Worm (Caenorhabditis elegans) whole organism, midembryonic: ENCODE data around the gene ftr-1.

Experiments used
- T22C8.4 ChIP-seq: fragments of 200-800 bp; sonication (Bioruptor generic); IDR thresholded peaks from 2 replicates; pipeline ENCODE4 v1.3.6; 2022; ENCODE audit warnings: missing genetic modification characterization, missing compliant biosample characterization
- cog-1 ChIP-seq: sonication (generic microtip); optimal IDR thresholded peaks from 2 replicates; lab custom pipeline; 2016; ENCODE audit warnings: missing genetic modification characterization, missing compliant biosample characterization
- flt-1 ChIP-seq: fragments of 200-800 bp; sonication (Bioruptor generic); IDR thresholded peaks from 2 replicates; pipeline ENCODE4 v1.3.6; 2022; ENCODE audit warnings: missing genetic modification characterization, missing compliant biosample characterization
- klf-2 ChIP-seq: fragments of 200-800 bp; sonication (Bioruptor generic); conservative IDR thresholded peaks from 2 replicates; pipeline ENCODE4 v1.3.6; 2022; ENCODE audit warnings: missing genetic modification reagents, missing genetic modification characterization, missing compliant biosample characterization
- med-1 ChIP-seq: sonication (generic microtip); optimal IDR thresholded peaks from 2 replicates; lab custom pipeline; 2017; ENCODE audit warnings: missing genetic modification characterization, mild to moderate bottlenecking, missing compliant biosample characterization, antibody characterized with exemption, missing genetic modification reagents; ENCODE audit not compliant: insufficient read depth
- ref-1 ChIP-seq: fragments of 200-800 bp; sonication (Bioruptor generic); conservative IDR thresholded peaks from 2 replicates; pipeline ENCODE4 v1.3.6; 2022; ENCODE audit warnings: missing genetic modification reagents, missing genetic modification characterization, missing compliant biosample characterization
- tab-1 ChIP-seq: fragments of 200-800 bp; sonication (Bioruptor generic); IDR thresholded peaks from 2 replicates; pipeline ENCODE4 v1.3.6; 2022; ENCODE audit warnings: missing genetic modification characterization, missing compliant biosample characterization
- ztf-23 ChIP-seq: fragments of 200-800 bp; sonication (Bioruptor generic); IDR thresholded peaks from 2 replicates; pipeline ENCODE4 v1.3.6; 2022; ENCODE audit warnings: missing genetic modification reagents, missing genetic modification characterization, missing compliant biosample characterization
- ztf-29 ChIP-seq: fragments of 200-800 bp; sonication (Bioruptor generic); IDR thresholded peaks from 2 replicates; pipeline ENCODE4 v1.3.6; 2022; ENCODE audit warnings: missing genetic modification reagents, missing genetic modification characterization, missing compliant biosample characterization

The ftr-1 gene

DNA sequence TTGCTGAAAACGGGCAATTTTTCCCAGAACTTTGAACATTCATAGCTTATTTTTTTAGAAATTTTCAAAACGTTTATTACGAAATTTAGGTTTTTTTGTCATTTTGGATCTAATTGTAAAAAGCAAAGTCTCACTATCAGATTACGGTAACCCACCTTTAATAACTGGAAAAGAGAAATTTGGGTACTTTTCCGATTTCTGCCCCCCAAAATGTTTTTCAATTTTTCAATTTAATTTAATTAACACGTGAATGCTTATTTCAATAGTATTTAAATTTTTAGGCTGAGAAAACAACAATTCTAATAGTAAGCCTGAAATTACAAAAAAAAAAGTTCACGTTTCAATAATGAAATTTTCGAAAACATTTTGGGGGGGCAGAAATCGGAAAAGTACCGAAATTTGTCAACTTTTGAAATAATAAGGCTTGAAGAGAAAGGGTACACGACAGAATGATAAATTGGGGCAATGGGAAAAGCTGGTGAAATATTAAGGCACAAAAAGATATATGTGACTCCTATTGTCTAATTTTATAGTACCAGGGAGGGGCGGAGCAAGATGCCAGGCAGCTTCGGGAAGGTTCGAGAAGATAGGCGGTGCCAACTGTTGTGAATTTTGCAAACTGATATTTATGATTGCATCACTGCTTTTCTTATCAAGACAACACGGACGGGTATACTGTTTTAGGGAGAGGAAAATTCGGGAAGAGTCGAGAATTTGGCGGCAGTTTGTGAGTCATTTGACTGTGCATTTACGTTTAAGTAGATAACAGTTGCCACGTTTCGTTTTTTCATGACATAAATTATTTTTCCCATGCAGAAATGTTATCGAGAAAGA, 32.5 kb upstream of the ftr-1 start, which contains the start of gene F19B2.5:
TSS of gene F19B2.5 (minus strand) at position 107 of the 834 bp plus-strand sequence.
- TF ChIP-seq tab-1 (GFP tag; lab: Robert Waterston, UW): no peak
- no peak for TF ChIP-seq klf-2 (GFP tag; lab: Robert Waterston, UW)
- TF ChIP-seq med-1 (GFP tag; lab: Kevin White, UChicago): no peak
- no peak for TF ChIP-seq cog-1
- TF ChIP-seq flt-1 (GFP tag; lab: Robert Waterston, UW): no peak
- TF ChIP-seq ztf-29 (GFP tag; lab: Robert Waterston, UW): no peak
- TF ChIP-seq ztf-23 (GFP tag; lab: Robert Waterston, UW): no peak
- TF ChIP-seq T22C8.4 (GFP tag; lab: Robert Waterston, UW): no peak
- no peak for TF ChIP-seq ref-1 (GFP tag; lab: Robert Waterston, UW)

DNA sequence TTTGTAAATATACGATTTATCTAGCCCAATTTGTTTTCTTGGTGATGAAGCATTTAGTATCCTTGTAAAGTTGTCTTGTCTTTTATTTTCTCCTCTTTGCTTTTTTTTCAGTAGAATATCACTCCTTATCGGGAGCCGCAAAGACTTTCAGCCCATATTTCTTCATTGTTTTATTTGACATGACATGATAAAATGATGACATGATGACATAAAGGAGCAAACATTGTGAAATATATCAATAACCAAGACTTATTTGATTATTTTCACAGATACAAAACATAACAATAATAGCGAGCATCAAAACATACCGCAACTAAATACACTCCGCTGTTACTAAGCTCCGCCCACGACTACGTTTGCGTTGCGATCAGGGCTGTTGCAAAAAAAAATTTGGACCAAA, 31.0 kb upstream of the ftr-1 start:
- TF ChIP-seq cog-1 (no peak), flt-1 (GFP tag; lab: Robert Waterston, UW) (no peak)

DNA sequence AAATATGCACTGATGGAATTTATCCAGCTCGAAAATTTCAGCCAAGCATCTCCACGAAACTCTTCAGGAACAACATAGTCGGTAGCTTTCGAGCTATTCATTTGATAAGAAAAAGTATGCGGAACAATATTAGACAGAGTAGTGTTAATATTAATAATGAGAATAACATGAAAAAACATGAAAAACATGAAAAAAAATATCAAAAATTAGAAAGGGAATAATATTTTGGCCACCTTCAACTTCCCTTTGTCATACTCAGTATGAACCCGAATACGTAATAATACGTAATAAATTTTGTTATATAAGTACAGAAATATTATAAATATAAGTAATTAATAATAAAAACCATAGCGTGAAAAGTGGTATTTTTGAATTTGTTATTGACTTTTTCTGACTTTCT, 24.8 kb upstream of the ftr-1 start, which contains the start of gene srw-39:
TSS of gene srw-39 (minus strand) at position 101 of the 400 bp plus-strand sequence.
- TF ChIP-seq ztf-29 (GFP tag; lab: Robert Waterston, UW) (no peak), ref-1 (GFP tag; lab: Robert Waterston, UW) (no peak), med-1 (GFP tag; lab: Kevin White, UChicago) (no peak), klf-2 (GFP tag; lab: Robert Waterston, UW) (no peak), flt-1 (GFP tag; lab: Robert Waterston, UW) (no peak), tab-1 (GFP tag; lab: Robert Waterston, UW) (no peak), T22C8.4 (GFP tag; lab: Robert Waterston, UW) (no peak), cog-1 (no peak), ztf-23 (GFP tag; lab: Robert Waterston, UW) (no peak)

DNA sequence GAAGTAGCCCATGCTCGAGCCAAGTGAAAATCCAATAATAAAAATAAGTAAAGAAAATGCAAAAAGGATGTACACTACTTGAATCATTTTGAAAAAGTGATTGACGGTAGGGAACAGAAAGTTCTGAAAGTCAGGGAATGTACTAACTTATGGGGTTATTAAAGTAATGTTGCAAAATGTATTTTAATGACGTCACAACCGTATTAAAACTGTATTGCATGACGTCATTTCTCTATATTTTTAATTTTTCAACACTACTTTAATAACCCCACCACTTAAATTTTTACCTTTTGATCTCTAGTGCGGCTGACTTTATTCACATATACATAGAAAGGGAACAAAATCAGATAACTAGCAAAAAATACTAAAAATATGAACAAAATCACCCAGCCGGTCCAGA, 14.5 kb upstream of the ftr-1 start:
- TF ChIP-seq cog-1 (no peak), T22C8.4 (GFP tag; lab: Robert Waterston, UW) (no peak), ztf-23 (GFP tag; lab: Robert Waterston, UW) (no peak), ztf-29 (GFP tag; lab: Robert Waterston, UW) (no peak), ref-1 (GFP tag; lab: Robert Waterston, UW) (no peak), med-1 (GFP tag; lab: Kevin White, UChicago) (no peak), flt-1 (GFP tag; lab: Robert Waterston, UW) (no peak), tab-1 (GFP tag; lab: Robert Waterston, UW) (no peak), klf-2 (GFP tag; lab: Robert Waterston, UW) (no peak)

DNA sequence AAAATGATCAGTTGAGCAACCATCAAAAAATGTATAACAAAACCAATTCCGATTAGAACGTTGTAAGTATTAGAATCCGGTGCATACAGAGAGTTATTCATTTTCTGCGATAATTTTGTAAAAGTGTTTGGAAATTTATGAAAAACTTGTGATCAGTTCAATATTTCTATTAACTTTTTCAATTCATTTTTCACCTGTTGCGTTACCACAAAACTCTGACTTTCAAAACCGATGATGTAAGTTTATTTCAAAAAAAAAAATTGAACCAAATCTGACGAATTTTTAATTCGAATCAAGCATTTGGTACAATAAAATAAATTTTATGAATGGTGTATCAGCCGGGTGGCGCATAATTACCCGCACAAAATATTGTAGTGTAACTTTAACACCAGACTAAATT, 10.2 kb upstream of the ftr-1 start, which contains the start of gene srz-16:
TSS of gene srz-16 (minus strand) at position 101 of the 400 bp plus-strand sequence.
- TF ChIP-seq flt-1 (GFP tag; lab: Robert Waterston, UW): no peak

DNA sequence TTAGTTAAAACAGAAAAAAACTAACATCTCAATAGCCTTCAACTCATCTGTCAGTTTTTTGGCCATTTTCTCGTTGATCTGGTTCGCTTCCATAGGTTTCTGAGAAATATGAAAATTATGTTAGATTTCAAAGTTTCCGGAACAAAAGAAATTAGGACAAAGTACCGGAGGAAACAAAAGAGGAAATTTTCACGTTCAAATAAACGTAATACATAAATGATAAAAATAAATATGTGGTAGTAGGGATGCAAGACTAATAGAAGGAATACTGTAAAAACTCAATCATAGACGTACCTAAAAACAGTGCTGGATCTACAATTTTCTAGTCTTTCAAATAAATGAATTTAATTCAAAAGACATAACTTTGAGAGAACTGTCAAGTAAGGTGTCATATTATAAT, 8.0 kb upstream of the ftr-1 start, which contains the start of gene fbxa-116:
TSS of gene fbxa-116 (minus strand) at position 101 of the 400 bp plus-strand sequence.
- TF ChIP-seq ztf-23 (GFP tag; lab: Robert Waterston, UW) (no peak), cog-1 (no peak), klf-2 (GFP tag; lab: Robert Waterston, UW) (no peak), flt-1 (GFP tag; lab: Robert Waterston, UW) (no peak), T22C8.4 (GFP tag; lab: Robert Waterston, UW) (no peak), ztf-29 (GFP tag; lab: Robert Waterston, UW) (no peak), tab-1 (GFP tag; lab: Robert Waterston, UW) (no peak), med-1 (GFP tag; lab: Kevin White, UChicago) (no peak), ref-1 (GFP tag; lab: Robert Waterston, UW) (no peak)

DNA sequence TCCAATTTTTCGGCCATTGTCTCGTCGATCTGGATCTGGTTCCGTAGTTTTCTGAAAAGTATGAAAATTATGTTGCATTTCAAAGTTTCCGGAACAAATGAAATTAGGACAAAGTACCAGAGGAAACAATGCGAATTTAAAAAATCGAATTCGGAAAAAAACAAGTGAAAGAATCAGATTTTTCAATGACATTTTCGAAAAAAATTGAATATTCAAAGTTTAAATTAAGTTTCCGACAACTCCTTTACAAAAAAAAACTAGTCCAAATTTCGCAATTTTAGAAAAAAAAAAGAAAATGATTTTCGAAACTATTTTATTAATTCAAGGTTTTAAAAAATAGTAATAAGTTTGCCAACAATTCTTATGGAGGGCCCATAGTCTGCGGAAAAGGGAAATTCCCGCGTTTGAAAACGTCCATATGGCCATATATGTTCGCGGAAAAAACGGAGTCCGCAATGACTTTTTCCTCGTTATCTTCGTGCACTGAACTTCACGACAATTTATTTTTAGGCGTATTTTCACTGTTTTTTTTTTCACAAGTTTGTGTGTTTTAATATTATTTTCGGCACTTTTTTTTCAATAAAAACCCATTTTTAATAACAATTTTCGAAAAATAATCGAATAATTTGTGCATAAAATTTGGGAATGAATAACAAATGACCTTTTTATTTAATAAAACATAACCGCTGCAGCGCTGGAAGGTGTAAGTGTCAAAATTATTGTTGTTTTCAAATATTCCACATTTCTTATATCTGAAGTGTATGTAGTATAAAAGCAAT, 4.5 kb upstream of the ftr-1 start, which contains the start of the genes fbxa-115 and Y113G7B.27:
TSS of gene fbxa-115 (minus strand) at position 51 of the 779 bp plus-strand sequence.
TSS of gene Y113G7B.27 (plus strand) at position 729 of the 779 bp plus-strand sequence.
- TF ChIP-seq ztf-29 (GFP tag; lab: Robert Waterston, UW): no peak
- no peak for TF ChIP-seq med-1 (GFP tag; lab: Kevin White, UChicago)
- no peak for TF ChIP-seq klf-2 (GFP tag; lab: Robert Waterston, UW)
- no peak for TF ChIP-seq ztf-23 (GFP tag; lab: Robert Waterston, UW)
- no peak for TF ChIP-seq T22C8.4 (GFP tag; lab: Robert Waterston, UW)
- no peak for TF ChIP-seq cog-1
- no peak for TF ChIP-seq tab-1 (GFP tag; lab: Robert Waterston, UW)
- TF ChIP-seq ref-1 (GFP tag; lab: Robert Waterston, UW): no peak

DNA sequence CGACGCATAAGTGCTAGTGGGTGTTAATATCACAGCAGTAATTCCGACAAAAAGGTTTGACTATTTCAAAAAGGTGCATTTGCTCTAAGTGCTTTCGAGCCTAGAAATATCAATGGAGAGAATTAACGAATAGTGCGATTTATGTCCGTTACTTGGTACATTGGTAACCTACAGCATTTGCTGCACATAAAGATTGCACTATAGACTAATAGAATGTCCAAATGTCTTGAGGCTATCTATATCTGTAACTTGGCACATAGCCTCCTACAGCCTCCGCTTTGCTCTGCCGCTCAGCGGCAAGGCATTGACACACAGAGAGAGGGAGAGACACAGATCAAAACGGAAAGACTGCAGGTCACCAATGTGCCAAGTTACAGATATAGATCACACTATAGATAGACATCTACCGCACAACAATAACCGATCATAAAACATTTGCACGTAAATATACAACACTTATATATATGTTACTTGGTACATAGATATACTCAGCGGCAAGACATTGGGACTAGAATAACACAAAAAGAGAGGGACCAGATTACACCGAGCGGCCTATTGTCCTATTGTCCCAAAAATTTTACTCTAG, 1.2 kb upstream of the ftr-1 start, which contains the start of the genes srh-217 and Y113G7B.28:
TSS of gene srh-217 (minus strand) at position 101 of the 586 bp plus-strand sequence.
TSS of gene Y113G7B.28 (plus strand) at position 536 of the 586 bp plus-strand sequence.
- TF ChIP-seq cog-1: no peak
- no peak for TF ChIP-seq ref-1 (GFP tag; lab: Robert Waterston, UW)
- no peak for TF ChIP-seq T22C8.4 (GFP tag; lab: Robert Waterston, UW)
- TF ChIP-seq tab-1 (GFP tag; lab: Robert Waterston, UW): no peak
- TF ChIP-seq med-1 (GFP tag; lab: Kevin White, UChicago): no peak
- TF ChIP-seq flt-1 (GFP tag; lab: Robert Waterston, UW): no peak
- TF ChIP-seq klf-2 (GFP tag; lab: Robert Waterston, UW): no peak
- no peak for TF ChIP-seq ztf-23 (GFP tag; lab: Robert Waterston, UW)
- no peak for TF ChIP-seq ztf-29 (GFP tag; lab: Robert Waterston, UW)
